Worm (Caenorhabditis elegans) whole organism, L3 larva: ENCODE measurements around the gene srz-83.

Source experiments
- ama-1 ChIP-seq: fragments of 150-350 bp; optimal IDR thresholded peaks from 2 replicates; lab custom pipeline; 2018
- elt-3 ChIP-seq, 3 experiments: fragments of 150-350 bp in 1 of 3; sonication (generic microtip) in 2 of 3; optimal IDR thresholded peaks; 2 replicates in 2 of 3; 4 replicates in 1 of 3; lab custom pipeline; 2014 to 2017; ENCODE audit warnings: missing biosample characterization in 3 of 3, missing genetic modification characterization in 3 of 3
- fkh-2 ChIP-seq: fragments of 150-350 bp; optimal IDR thresholded peaks from 2 replicates; lab custom pipeline; 2014; ENCODE audit warnings: missing biosample characterization, missing genetic modification reagents, missing genetic modification characterization
- fos-1 ChIP-seq: fragments of 150-350 bp; optimal IDR thresholded peaks from 2 replicates; lab custom pipeline; 2014; ENCODE audit warnings: missing biosample characterization, missing genetic modification characterization
- jun-1 ChIP-seq: fragments of 150-350 bp; optimal IDR thresholded peaks from 2 replicates; lab custom pipeline; 2014; ENCODE audit warnings: missing biosample characterization, missing genetic modification reagents, missing genetic modification characterization
- lin-15B ChIP-seq: fragments of 150-350 bp; optimal IDR thresholded peaks from 2 replicates; lab custom pipeline; 2014; ENCODE audit warnings: missing biosample characterization, missing genetic modification characterization
- mdl-1 ChIP-seq: fragments of 150-350 bp; optimal IDR thresholded peaks from 2 replicates; lab custom pipeline; 2014; ENCODE audit warnings: missing biosample characterization, missing genetic modification characterization
- nhr-11 ChIP-seq: fragments of 150-350 bp; optimal IDR thresholded peaks from 2 replicates; lab custom pipeline; 2014; ENCODE audit warnings: missing biosample characterization, missing genetic modification characterization
- nhr-23 ChIP-seq: fragments of 150-350 bp; optimal IDR thresholded peaks from 2 replicates; lab custom pipeline; 2014; ENCODE audit warnings: missing biosample characterization, missing genetic modification reagents, missing genetic modification characterization
- snpc-4 ChIP-seq: fragments of 150-350 bp; optimal IDR thresholded peaks from 2 replicates; lab custom pipeline; 2014; ENCODE audit warnings: missing biosample characterization, missing genetic modification characterization
- tbx-2 ChIP-seq: sonication (generic microtip); optimal IDR thresholded peaks from 2 replicates; lab custom pipeline; 2016; ENCODE audit warnings: mild to moderate bottlenecking, missing genetic modification characterization, missing compliant biosample characterization
- unc-62 ChIP-seq: fragments of 150-350 bp; sonication (generic microtip); optimal IDR thresholded peaks from 4 replicates; lab custom pipeline; 2014; ENCODE audit warnings: missing biosample characterization, missing genetic modification reagents, missing genetic modification characterization

DNA sequence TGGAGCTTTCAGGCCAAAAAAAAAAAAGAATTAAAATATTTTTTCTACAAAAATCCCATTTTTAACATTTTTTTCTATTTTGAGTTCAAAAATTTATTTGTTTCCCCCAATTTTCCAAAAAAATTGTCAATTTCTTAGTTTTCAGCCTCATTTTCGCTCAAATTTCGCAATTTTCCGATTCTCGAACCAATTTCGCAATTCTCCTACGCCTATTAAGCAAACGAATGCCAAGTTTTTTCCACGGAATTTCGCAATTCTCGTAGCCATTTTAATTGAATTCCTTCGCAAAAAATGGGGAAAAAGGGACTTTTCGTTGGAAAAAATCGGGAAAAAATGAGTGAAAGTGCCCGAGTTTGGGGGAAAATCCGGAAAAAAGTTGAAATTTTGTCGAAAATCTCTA is 16.1 kb downstream of the srz-83 start:
- TF ChIP-seq tbx-2 (no peak), fkh-2 (tag; lab: Kevin White, UChicago) (no peak), snpc-4 (tag; lab: Kevin White, UChicago) (no peak), mdl-1 (no peak), fos-1 (tag; lab: Kevin White, UChicago) (no peak), unc-62 (GFP tag; lab: Kevin White, UChicago) (no peak), ama-1 (lab: Kevin White, UChicago) (no peak), nhr-11 (tag; lab: Kevin White, UChicago) (no peak), elt-3 (tag; optimal IDR thresholded peaks at IDR 0.05; lab: Kevin White, UChicago) (no peak), nhr-23 (no peak), lin-15B (tag; lab: Kevin White, UChicago) (no peak), jun-1 (no peak)
